Worm (Caenorhabditis elegans) whole organism, young adult: Measurements from ENCODE around the gene vps-60.

Experiments used
- C17E4.6 ChIP-seq: fragments of 200-800 bp; sonication (Bioruptor generic); IDR thresholded peaks from 2 replicates; pipeline ENCODE4 v1.3.6; 2022; ENCODE audit warnings: missing genetic modification reagents, missing genetic modification characterization, missing compliant biosample characterization
- D2030.7 ChIP-seq: fragments of 200-800 bp; sonication (Bioruptor generic); IDR thresholded peaks from 2 replicates; pipeline ENCODE4 v1.3.6; 2022; ENCODE audit warnings: missing genetic modification reagents, missing genetic modification characterization, missing compliant biosample characterization
- F10E7.11 ChIP-seq: sonication (generic microtip); optimal IDR thresholded peaks from 2 replicates; lab custom pipeline; 2017; ENCODE audit warnings: mild to moderate bottlenecking, missing genetic modification characterization, moderate library complexity, missing compliant biosample characterization
- F23B12.7 ChIP-seq: sonication (generic microtip); optimal IDR thresholded peaks from 2 replicates; lab custom pipeline; 2017; ENCODE audit warnings: missing genetic modification characterization, mild to moderate bottlenecking, missing compliant biosample characterization, antibody characterized with exemption, moderate library complexity; ENCODE audit not compliant: insufficient read depth
- F39B2.1 ChIP-seq: fragments of 200-800 bp; sonication (Bioruptor generic); IDR thresholded peaks from 2 replicates; pipeline ENCODE4 v1.3.6; 2022; ENCODE audit warnings: missing genetic modification reagents, missing genetic modification characterization, missing compliant biosample characterization
- F49E8.2 ChIP-seq: sonication (generic microtip); optimal IDR thresholded peaks from 3 replicates; lab custom pipeline; 2017; ENCODE audit warnings: missing genetic modification characterization, mild to moderate bottlenecking, missing compliant biosample characterization, antibody characterized with exemption, moderate library complexity; ENCODE audit not compliant: insufficient read depth
- F52B5.7 ChIP-seq: sonication (generic microtip); optimal IDR thresholded peaks from 2 replicates; lab custom pipeline; 2016; ENCODE audit warnings: mild to moderate bottlenecking, missing genetic modification characterization, missing compliant biosample characterization
- F55B11.4 ChIP-seq: sonication (generic microtip); optimal IDR thresholded peaks from 2 replicates; lab custom pipeline; 2016; ENCODE audit warnings: missing compliant biosample characterization, missing genetic modification characterization, borderline replicate concordance; ENCODE audit not compliant: insufficient read depth
- F57A8.1 ChIP-seq: fragments of 200-800 bp; sonication (Bioruptor generic); optimal IDR thresholded peaks from 2 replicates; lab custom pipeline; 2018; ENCODE audit warnings: mild to moderate bottlenecking, missing genetic modification characterization, moderate library complexity, missing compliant biosample characterization
- F57C9.4 ChIP-seq: sonication (generic microtip); optimal IDR thresholded peaks from 2 replicates; lab custom pipeline; 2017; ENCODE audit warnings: mild to moderate bottlenecking, missing genetic modification characterization, missing compliant biosample characterization
- K12H6.12 ChIP-seq: fragments of 200-800 bp; sonication (Bioruptor generic); optimal IDR thresholded peaks from 2 replicates; lab custom pipeline; 2018; ENCODE audit warnings: mild to moderate bottlenecking, missing genetic modification characterization, missing compliant biosample characterization
- T07F8.4 ChIP-seq: sonication (generic microtip); optimal IDR thresholded peaks from 2 replicates; lab custom pipeline; 2016; ENCODE audit warnings: mild to moderate bottlenecking, missing genetic modification characterization, moderate library complexity, missing compliant biosample characterization
- Y53G8AR.9 ChIP-seq: fragments of 200-800 bp; sonication (Bioruptor generic); conservative IDR thresholded peaks from 2 replicates; pipeline ENCODE4 v1.3.6; 2022; ENCODE audit warnings: missing genetic modification reagents, missing genetic modification characterization, missing compliant biosample characterization
- attf-5 ChIP-seq: fragments of 200-800 bp; sonication (Bioruptor generic); optimal IDR thresholded peaks from 2 replicates; lab custom pipeline; 2018; ENCODE audit warnings: mild to moderate bottlenecking, missing genetic modification characterization, missing compliant biosample characterization
- bed-2 ChIP-seq: fragments of 200-800 bp; sonication (Bioruptor generic); IDR thresholded peaks from 2 replicates; pipeline ENCODE4 v1.3.6; 2022; ENCODE audit warnings: missing genetic modification reagents, missing genetic modification characterization, missing compliant biosample characterization
- cebp-1 ChIP-seq, 2 experiments: fragments of 200-800 bp in 1 of 2; sonication (Bioruptor generic) in 1 of 2; sonication (generic microtip) in 1 of 2; IDR thresholded peaks in 1 of 2; optimal IDR thresholded peaks in 1 of 2; 2 replicates each; pipeline versions ENCODE4 v1.3.6 to Lab custom; 2017 to 2022; ENCODE audit warnings: missing compliant biosample characterization in 2 of 2, missing genetic modification characterization in 2 of 2, mild to moderate bottlenecking in 1 of 2, missing genetic modification reagents in 1 of 2, moderate library complexity in 1 of 2
- cebp-2 ChIP-seq: fragments of 200-800 bp; sonication (Bioruptor generic); IDR thresholded peaks from 2 replicates; pipeline ENCODE4 v1.3.6; 2022; ENCODE audit warnings: missing genetic modification characterization, missing compliant biosample characterization
- ceh-40 ChIP-seq: fragments of 200-800 bp; sonication (Bioruptor generic); IDR thresholded peaks from 2 replicates; pipeline ENCODE4 v1.3.6; 2022; ENCODE audit warnings: missing genetic modification characterization, missing compliant biosample characterization
- chd-7 ChIP-seq: sonication (generic microtip); optimal IDR thresholded peaks from 2 replicates; lab custom pipeline; 2016; ENCODE audit warnings: mild to moderate bottlenecking, missing genetic modification characterization, moderate library complexity, missing compliant biosample characterization
- die-1 ChIP-seq: sonication (generic microtip); optimal IDR thresholded peaks from 2 replicates; lab custom pipeline; 2016; ENCODE audit warnings: missing genotype, mild to moderate bottlenecking, missing genetic modification characterization, missing compliant biosample characterization
- dpl-1 ChIP-seq: fragments of 150-350 bp; optimal IDR thresholded peaks from 2 replicates; lab custom pipeline; 2014; ENCODE audit warnings: missing biosample characterization, missing genetic modification reagents, missing genetic modification characterization
- egl-18 ChIP-seq: fragments of 200-800 bp; sonication (Bioruptor generic); IDR thresholded peaks from 2 replicates; pipeline ENCODE4 v1.3.6; 2022; ENCODE audit warnings: missing genetic modification reagents, missing genetic modification characterization, missing compliant biosample characterization
- egl-44 ChIP-seq: fragments of 200-800 bp; sonication (Bioruptor generic); IDR thresholded peaks from 2 replicates; pipeline ENCODE4 v1.3.6; 2022; ENCODE audit warnings: missing genetic modification reagents, missing genetic modification characterization, missing compliant biosample characterization
- ekl-4 ChIP-seq: fragments of 200-800 bp; sonication (Bioruptor generic); IDR thresholded peaks from 2 replicates; pipeline ENCODE4 v1.3.6; 2022; ENCODE audit warnings: missing genetic modification reagents, missing genetic modification characterization, missing compliant biosample characterization
- gei-17 ChIP-seq: fragments of 200-800 bp; sonication (Bioruptor generic); optimal IDR thresholded peaks from 2 replicates; lab custom pipeline; 2018; ENCODE audit warnings: mild to moderate bottlenecking, missing genetic modification characterization, missing compliant biosample characterization
- him-1 ChIP-seq: sonication (generic microtip); optimal IDR thresholded peaks from 2 replicates; lab custom pipeline; 2016; ENCODE audit warnings: missing genotype, missing genetic modification reagents, missing genetic modification characterization, missing compliant biosample characterization
- hmg-20 ChIP-seq: fragments of 200-800 bp; sonication (Bioruptor generic); IDR thresholded peaks from 2 replicates; pipeline ENCODE4 v1.3.6; 2022; ENCODE audit warnings: missing genetic modification reagents, missing genetic modification characterization, missing compliant biosample characterization
- hrde-1 ChIP-seq: sonication (generic microtip); optimal IDR thresholded peaks from 2 replicates; lab custom pipeline; 2016; ENCODE audit warnings: missing genetic modification characterization, mild to moderate bottlenecking, missing compliant biosample characterization, moderate library complexity, missing genotype, missing genetic modification reagents, borderline replicate concordance
- let-607 ChIP-seq, 2 experiments: fragments of 200-800 bp in 1 of 2; sonication (Bioruptor generic) in 1 of 2; sonication (generic microtip) in 1 of 2; optimal IDR thresholded peaks; 2 replicates each; lab custom pipeline; 2016 to 2018; ENCODE audit warnings: mild to moderate bottlenecking in 2 of 2, missing compliant biosample characterization in 2 of 2, missing genetic modification characterization in 2 of 2, moderate library complexity in 2 of 2, missing genotype in 1 of 2
- lin-54 ChIP-seq: fragments of 200-800 bp; sonication (Bioruptor generic); optimal IDR thresholded peaks from 2 replicates; lab custom pipeline; 2018; ENCODE audit warnings: mild to moderate bottlenecking, missing genetic modification characterization, missing compliant biosample characterization
- lir-1 ChIP-seq: fragments of 200-800 bp; sonication (Bioruptor generic); conservative IDR thresholded peaks from 2 replicates; pipeline ENCODE4 v1.3.6; 2022; ENCODE audit warnings: missing genetic modification reagents, missing genetic modification characterization, missing compliant biosample characterization
- lsl-1 ChIP-seq: fragments of 200-800 bp; sonication (Bioruptor generic); optimal IDR thresholded peaks from 2 replicates; lab custom pipeline; 2018; ENCODE audit warnings: mild to moderate bottlenecking, missing genetic modification characterization, moderate library complexity, missing compliant biosample characterization
- madf-6 ChIP-seq: fragments of 200-800 bp; sonication (Bioruptor generic); IDR thresholded peaks from 2 replicates; pipeline ENCODE4 v1.3.6; 2022; ENCODE audit warnings: missing genetic modification reagents, missing genetic modification characterization, missing compliant biosample characterization
- mcd-1 ChIP-seq: fragments of 200-800 bp; sonication (Bioruptor generic); IDR thresholded peaks from 2 replicates; pipeline ENCODE4 v1.3.6; 2022; ENCODE audit warnings: missing genetic modification reagents, missing genetic modification characterization, missing compliant biosample characterization
- nhr-120 ChIP-seq: fragments of 200-800 bp; sonication (Bioruptor generic); IDR thresholded peaks from 2 replicates; pipeline ENCODE4 v1.3.6; 2022; ENCODE audit warnings: missing genetic modification characterization, missing compliant biosample characterization
- nhr-179 ChIP-seq: sonication (generic microtip); optimal IDR thresholded peaks from 2 replicates; lab custom pipeline; 2016; ENCODE audit warnings: mild to moderate bottlenecking, missing genetic modification characterization, missing compliant biosample characterization
- rec-8 ChIP-seq, 2 experiments: sonication (generic microtip); optimal IDR thresholded peaks; 2 replicates each; lab custom pipeline; 2016; ENCODE audit warnings: mild to moderate bottlenecking in 2 of 2, missing genetic modification characterization in 2 of 2, missing genetic modification reagents in 2 of 2, missing genotype in 2 of 2, missing biosample characterization in 1 of 2, missing compliant biosample characterization in 1 of 2, moderate library complexity in 1 of 2
- rpc-1 ChIP-seq, 2 experiments: fragments of 150-350 bp in 1 of 2; sonication (generic microtip) in 1 of 2; optimal IDR thresholded peaks; 2 replicates each; lab custom pipeline; 2014 to 2018; ENCODE audit warnings: missing biosample characterization in 1 of 2, missing genetic modification characterization in 1 of 2, missing genetic modification reagents in 1 of 2, missing genotype in 1 of 2
- sea-2 ChIP-seq: fragments of 200-800 bp; sonication (Bioruptor generic); IDR thresholded peaks from 2 replicates; pipeline ENCODE4 v1.3.6; 2022; ENCODE audit warnings: missing genetic modification characterization, missing compliant biosample characterization
- snpc-1.1 ChIP-seq: sonication (generic microtip); optimal IDR thresholded peaks from 2 replicates; lab custom pipeline; 2017; ENCODE audit warnings: missing genetic modification characterization, mild to moderate bottlenecking, missing compliant biosample characterization, antibody characterized with exemption, moderate library complexity, missing genotype, missing genetic modification reagents; ENCODE audit not compliant: insufficient read depth
- snpc-1.3 ChIP-seq: sonication (generic microtip); optimal IDR thresholded peaks from 2 replicates; lab custom pipeline; 2017; ENCODE audit warnings: missing genetic modification characterization, mild to moderate bottlenecking, missing compliant biosample characterization, antibody characterized with exemption, moderate library complexity, missing genotype, missing genetic modification reagents; ENCODE audit not compliant: insufficient read depth
- snpc-4 ChIP-seq, 5 experiments: fragments of 150-350 bp in 1 of 5; sonication (generic microtip) in 4 of 5; optimal IDR thresholded peaks; 2 replicates each; lab custom pipeline; 2014 to 2018; ENCODE audit warnings: missing genetic modification characterization in 5 of 5, missing biosample characterization in 3 of 5, antibody characterized with exemption in 2 of 5, mild to moderate bottlenecking in 2 of 5, missing compliant biosample characterization in 2 of 5, missing genotype in 2 of 5, moderate library complexity in 2 of 5, missing genetic modification reagents in 1 of 5
- tlf-1 ChIP-seq: fragments of 200-800 bp; sonication (Bioruptor generic); optimal IDR thresholded peaks from 2 replicates; lab custom pipeline; 2018; ENCODE audit warnings: mild to moderate bottlenecking, missing genetic modification characterization, missing compliant biosample characterization
- ztf-18 ChIP-seq: sonication (generic microtip); optimal IDR thresholded peaks from 2 replicates; lab custom pipeline; 2016; ENCODE audit warnings: missing genotype, mild to moderate bottlenecking, missing genetic modification characterization, missing compliant biosample characterization

Gene vps-60

ce11 chrV:8602638-8603037 is 3.3 kb downstream of the vps-60 start, which contains the start of gene F41E6.15:
F41E6.15 (minus strand) TSS chrV:8602738.
- TF ChIP-seq snpc-1.3 (no peak), ekl-4 (no peak), F23B12.7 (no peak), K12H6.12 (tag; lab: Kevin White, UChicago) (no peak), nhr-179 (tag; lab: Kevin White, UChicago) (no peak), F57A8.1 (no peak), T07F8.4 (tag; lab: Kevin White, UChicago) (no peak), gei-17 (GFP tag; lab: Kevin White, UChicago) (no peak), D2030.7 (GFP tag; lab: Robert Waterston, UW) (no peak), F52B5.7 (no peak), mcd-1 (no peak), cebp-2 (GFP tag; lab: Robert Waterston, UW) (no peak), hrde-1 (tag; lab: Kevin White, UChicago) (no peak), ztf-18 (tag; lab: Kevin White, UChicago) (no peak), rec-8 (tag; optimal IDR thresholded peaks at IDR 0.05; lab: Kevin White, UChicago) (no peak), snpc-1.1 (no peak), F49E8.2 (no peak), cebp-1 (GFP tag; IDR thresholded peaks at IDR 0.05; lab: Robert Waterston, UW) (no peak), cebp-1 (tag; optimal IDR thresholded peaks at IDR 0.05; lab: Kevin White, UChicago) (no peak)

DNA sequence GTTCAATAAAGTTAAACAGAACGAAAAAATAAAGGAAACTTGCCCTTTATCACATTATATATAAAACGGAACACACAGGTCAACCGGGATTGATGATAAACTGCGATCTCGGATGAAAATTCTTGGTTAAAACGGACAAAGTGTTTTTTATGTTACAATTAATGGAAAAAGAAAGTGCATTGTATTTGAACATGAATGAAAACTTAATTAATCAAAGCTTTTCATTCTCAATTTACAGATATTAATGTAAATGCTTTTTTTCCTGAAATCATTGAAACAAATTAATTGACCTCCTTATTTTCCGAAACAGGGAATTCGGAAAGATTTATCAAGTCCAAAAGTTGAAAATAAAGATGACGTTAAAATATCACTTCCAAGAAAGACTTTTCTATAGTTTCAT is 4.5 kb downstream of the vps-60 start, which contains the start of gene F41E6.8:
Gene F41E6.8, minus strand, starts transcription at position 101 of the 400 bp plus-strand sequence.
- TF ChIP-seq F23B12.7, result no peak
- no peak for TF ChIP-seq let-607 (tag; optimal IDR thresholded peaks at IDR 0.05; lab: Kevin White, UChicago)
- no peak for TF ChIP-seq egl-18 (GFP tag; lab: Robert Waterston, UW)
- no peak for TF ChIP-seq egl-44 (GFP tag; lab: Robert Waterston, UW)
- no peak for TF ChIP-seq madf-6 (GFP tag; lab: Robert Waterston, UW)
- no peak for TF ChIP-seq tlf-1 (GFP tag; lab: Kevin White, UChicago)
- TF ChIP-seq F57C9.4, result no peak
- no peak for TF ChIP-seq Y53G8AR.9
- no peak for TF ChIP-seq bed-2 (GFP tag; lab: Robert Waterston, UW)
- no peak for TF ChIP-seq nhr-120 (GFP tag; lab: Robert Waterston, UW)
- TF ChIP-seq lin-54, result no peak
- no peak for TF ChIP-seq lsl-1 (GFP tag; lab: Kevin White, UChicago)
- TF ChIP-seq chd-7, result no peak
- TF ChIP-seq F39B2.1 (GFP tag; lab: Robert Waterston, UW), result no peak
- TF ChIP-seq him-1 (tag; lab: Kevin White, UChicago), result no peak
- no peak for TF ChIP-seq rpc-1 (optimal IDR thresholded peaks at IDR 0.05; lab: Kevin White, UChicago)
- no peak for TF ChIP-seq rpc-1 (tag; optimal IDR thresholded peaks at IDR 0.05; lab: Kevin White, UChicago)

DNA sequence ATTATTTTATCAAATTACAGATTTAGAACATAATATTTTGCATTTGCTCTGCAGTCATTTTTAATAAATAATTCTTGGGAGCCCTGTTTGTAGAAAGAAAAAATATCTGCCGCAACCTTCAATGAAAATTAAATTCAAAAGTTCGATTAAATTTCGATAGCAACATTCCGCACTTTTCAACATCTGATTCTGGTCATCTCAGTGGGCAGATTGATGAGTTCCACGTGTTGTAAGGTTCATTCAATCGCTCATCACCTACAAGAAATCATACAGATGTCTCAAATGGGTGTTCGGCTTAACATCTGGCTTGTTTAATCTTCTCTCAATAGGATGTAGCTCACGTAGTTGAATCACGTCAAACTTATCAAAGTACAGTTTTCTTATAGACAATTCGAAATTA is 6.0 kb downstream of the vps-60 start:
- TF ChIP-seq F49E8.2 (no peak), rec-8 (tag; optimal IDR thresholded peaks at IDR 0.05; lab: Kevin White, UChicago) (no peak), ceh-40 (GFP tag; lab: Robert Waterston, UW) (no peak), let-607 (tag; optimal IDR thresholded peaks at IDR 0.05; lab: Kevin White, UChicago) (no peak), madf-6 (GFP tag; lab: Robert Waterston, UW) (no peak), die-1 (tag; lab: Kevin White, UChicago) (no peak), F39B2.1 (GFP tag; lab: Robert Waterston, UW) (no peak), C17E4.6 (GFP tag; lab: Robert Waterston, UW) (no peak), lir-1 (GFP tag; lab: Robert Waterston, UW) (no peak), attf-5 (GFP tag; lab: Kevin White, UChicago) (no peak), F55B11.4 (tag; lab: Kevin White, UChicago) (no peak), F10E7.11 (tag; lab: Kevin White, UChicago) (no peak), sea-2 (GFP tag; lab: Robert Waterston, UW) (no peak), dpl-1 (GFP tag; lab: Kevin White, UChicago) (no peak), hmg-20 (GFP tag; lab: Robert Waterston, UW) (no peak), snpc-4 (GFP tag; optimal IDR thresholded peaks at IDR 0.05; lab: Kevin White, UChicago) (no peak), snpc-4 (tag; optimal IDR thresholded peaks at IDR 0.05; lab: Kevin White, UChicago) (no peak)
